Worm (Caenorhabditis elegans) whole organism, L1 larva: ENCODE data around the gene Y40B10A.9.
A peak's percentile ranks its signal among the peaks of the same experiment; 100 is the strongest.

Source experiments
- F16B12.6 ChIP-seq: fragments of 150-350 bp; optimal IDR thresholded peaks from 2 replicates; lab custom pipeline; 2014; ENCODE audit warnings: missing biosample characterization, missing genetic modification characterization
- Y116A8C.19 ChIP-seq: sonication (generic microtip); optimal IDR thresholded peaks from 2 replicates; lab custom pipeline; 2016; ENCODE audit warnings: missing compliant biosample characterization, missing genetic modification characterization, borderline replicate concordance
- alr-1 ChIP-seq: fragments of 200-800 bp; sonication (Bioruptor generic); optimal IDR thresholded peaks from 2 replicates; lab custom pipeline; 2018; ENCODE audit warnings: borderline replicate concordance, mild to moderate bottlenecking, missing genetic modification characterization, missing compliant biosample characterization
- blmp-1 ChIP-seq: fragments of 150-350 bp; optimal IDR thresholded peaks from 2 replicates; lab custom pipeline; 2014; ENCODE audit warnings: missing biosample characterization, missing genetic modification characterization
- ceh-63 ChIP-seq: fragments of 200-800 bp; sonication (Bioruptor generic); optimal IDR thresholded peaks from 2 replicates; lab custom pipeline; 2018; ENCODE audit warnings: mild to moderate bottlenecking, missing genetic modification characterization, missing compliant biosample characterization
- ceh-8 ChIP-seq: fragments of 200-800 bp; sonication (Bioruptor generic); optimal IDR thresholded peaks from 2 replicates; lab custom pipeline; 2018; ENCODE audit warnings: mild to moderate bottlenecking, missing genetic modification characterization, moderate library complexity, missing compliant biosample characterization
- ceh-90 ChIP-seq: sonication (generic microtip); optimal IDR thresholded peaks from 2 replicates; lab custom pipeline; 2016; ENCODE audit warnings: missing genetic modification characterization, missing compliant biosample characterization
- efl-1 ChIP-seq, 4 experiments: fragments of 150-350 bp; optimal IDR thresholded peaks in 3 of 4; peaks in 1 of 4; 1 replicate in 1 of 4; 2 replicates in 3 of 4; lab custom pipeline; 2014; ENCODE audit warnings: missing biosample characterization in 2 of 4, missing genetic modification characterization in 2 of 4, missing genetic modification reagents in 2 of 4
- efl-3 ChIP-seq: fragments of 200-800 bp; sonication (Bioruptor generic); optimal IDR thresholded peaks from 2 replicates; lab custom pipeline; 2018; ENCODE audit warnings: mild to moderate bottlenecking, missing genetic modification characterization, missing compliant biosample characterization
- egl-13 ChIP-seq: sonication (generic microtip); optimal IDR thresholded peaks from 2 replicates; lab custom pipeline; 2016; ENCODE audit warnings: missing genotype, missing genetic modification reagents, missing genetic modification characterization, missing compliant biosample characterization
- elt-2 ChIP-seq: sonication (generic microtip); optimal IDR thresholded peaks from 2 replicates; lab custom pipeline; 2016; ENCODE audit warnings: missing genetic modification characterization, mild to moderate bottlenecking, inconsistent platforms, missing compliant biosample characterization, missing genetic modification reagents
- fkh-10 ChIP-seq: sonication (generic microtip); optimal IDR thresholded peaks from 2 replicates; lab custom pipeline; 2017; ENCODE audit warnings: missing biosample characterization, missing genetic modification reagents, missing genetic modification characterization
- fkh-8 ChIP-seq: sonication (generic microtip); optimal IDR thresholded peaks from 2 replicates; lab custom pipeline; 2016; ENCODE audit warnings: mild to moderate bottlenecking, missing genetic modification characterization, missing compliant biosample characterization
- hlh-4 ChIP-seq: sonication (generic microtip); optimal IDR thresholded peaks from 2 replicates; lab custom pipeline; 2016; ENCODE audit warnings: mild to moderate bottlenecking, missing genetic modification characterization, missing compliant biosample characterization
- hpl-2 ChIP-seq: fragments of 150-350 bp; optimal IDR thresholded peaks from 2 replicates; lab custom pipeline; 2014; ENCODE audit warnings: missing biosample characterization, missing genetic modification reagents, missing genetic modification characterization
- irx-1 ChIP-seq: sonication (generic microtip); optimal IDR thresholded peaks from 2 replicates; lab custom pipeline; 2016; ENCODE audit warnings: missing genetic modification characterization, missing compliant biosample characterization
- isw-1 ChIP-seq: fragments of 200-800 bp; sonication (Bioruptor generic); IDR thresholded peaks from 2 replicates; pipeline ENCODE4 v1.3.6; 2022; ENCODE audit warnings: missing genetic modification characterization, missing compliant biosample characterization
- lin-13 ChIP-seq: fragments of 150-350 bp; optimal IDR thresholded peaks from 2 replicates; lab custom pipeline; 2014; ENCODE audit warnings: missing biosample characterization, missing genetic modification reagents, missing genetic modification characterization
- lin-15B ChIP-seq: fragments of 150-350 bp; sonication (generic microtip); optimal IDR thresholded peaks from 3 replicates; lab custom pipeline; 2014; ENCODE audit warnings: missing biosample characterization, missing genetic modification characterization
- lsy-2 ChIP-seq, 2 experiments: fragments of 150-350 bp; optimal IDR thresholded peaks; 2 replicates each; lab custom pipeline; 2014; ENCODE audit warnings: missing biosample characterization in 2 of 2, missing genetic modification characterization in 2 of 2
- mdl-1 ChIP-seq, 2 experiments: fragments of 150-350 bp; optimal IDR thresholded peaks; 2 replicates each; lab custom pipeline; 2014 to 2017; ENCODE audit warnings: missing biosample characterization in 2 of 2, missing genetic modification characterization in 2 of 2, inconsistent platforms in 1 of 2
- nhr-20 ChIP-seq: sonication (generic microtip); optimal IDR thresholded peaks from 2 replicates; lab custom pipeline; 2016; ENCODE audit warnings: mild to moderate bottlenecking, missing genetic modification characterization, missing compliant biosample characterization
- nhr-28 ChIP-seq: fragments of 150-350 bp; optimal IDR thresholded peaks from 2 replicates; lab custom pipeline; 2014; ENCODE audit warnings: missing biosample characterization, missing genetic modification characterization
- nhr-71 ChIP-seq: sonication (generic microtip); optimal IDR thresholded peaks from 2 replicates; lab custom pipeline; 2016; ENCODE audit warnings: mild to moderate bottlenecking, missing genetic modification characterization, moderate library complexity, missing compliant biosample characterization
- nhr-85 ChIP-seq: sonication (generic microtip); peaks from one replicate; lab custom pipeline; 2016; ENCODE audit warnings: missing genetic modification characterization, inconsistent platforms, missing compliant biosample characterization
- pax-3 ChIP-seq: fragments of 200-800 bp; sonication (Bioruptor generic); optimal IDR thresholded peaks from 2 replicates; lab custom pipeline; 2018; ENCODE audit warnings: mild to moderate bottlenecking, missing genetic modification characterization, moderate library complexity, missing compliant biosample characterization
- sup-37 ChIP-seq: fragments of 200-800 bp; sonication (Bioruptor generic); optimal IDR thresholded peaks from 2 replicates; lab custom pipeline; 2018; ENCODE audit warnings: mild to moderate bottlenecking, missing genetic modification characterization, missing compliant biosample characterization
- swsn-7 ChIP-seq: sonication (generic microtip); optimal IDR thresholded peaks from 2 replicates; lab custom pipeline; 2016; ENCODE audit warnings: missing genetic modification characterization, missing compliant biosample characterization
- tlp-1 ChIP-seq: fragments of 150-350 bp; optimal IDR thresholded peaks from 2 replicates; lab custom pipeline; 2014; ENCODE audit warnings: missing biosample characterization, missing genetic modification characterization
- unc-98 ChIP-seq: fragments of 200-800 bp; sonication (Bioruptor generic); IDR thresholded peaks from 2 replicates; pipeline ENCODE4 v1.3.6; 2022; ENCODE audit warnings: missing genetic modification characterization, missing compliant biosample characterization
- zag-1 ChIP-seq: fragments of 150-350 bp; optimal IDR thresholded peaks from 2 replicates; lab custom pipeline; 2014; ENCODE audit warnings: missing biosample characterization, missing genetic modification characterization
- ztf-11 ChIP-seq, 2 experiments: sonication (generic microtip); optimal IDR thresholded peaks; 2 replicates each; lab custom pipeline; 2016 to 2017; ENCODE audit warnings: missing genetic modification characterization in 2 of 2, missing biosample characterization in 1 of 2, missing compliant biosample characterization in 1 of 2
- ztf-4 ChIP-seq: fragments of 150-350 bp; optimal IDR thresholded peaks from 2 replicates; lab custom pipeline; 2014; ENCODE audit warnings: missing biosample characterization, missing genetic modification characterization

Y40B10A.9 gene

ce11 chrV:2072807-2073206, at the start of gene Y40B10A.9:
Gene Y40B10A.9 (minus strand): TSS chrV:2072907.
- no peak for TF ChIP-seq pax-3 (tag; lab: Kevin White, UChicago)
- no peak for TF ChIP-seq ceh-90 (tag; lab: Kevin White, UChicago)
- TF ChIP-seq nhr-71 (tag; lab: Kevin White, UChicago) = no peak
- TF ChIP-seq sup-37 (GFP tag; lab: Kevin White, UChicago) = no peak
- no peak for TF ChIP-seq swsn-7 (tag; lab: Kevin White, UChicago)

ce11 chrV:2121910-2122362, 49.2 kb upstream of the Y40B10A.9 start, which contains the start of gene F22F7.8:
Gene F22F7.8 (minus strand): TSS chrV:2121960.
- TF ChIP-seq elt-2 (no peak), ceh-63 (GFP tag; lab: Kevin White, UChicago) (no peak), zag-1 (tag; lab: Kevin White, UChicago) (no peak)

- TF ChIP-seq alr-1 (no peak), nhr-20 (tag; lab: Kevin White, UChicago) (no peak), tlp-1 (tag; lab: Kevin White, UChicago) (no peak), elt-2 (no peak), ceh-63 (GFP tag; lab: Kevin White, UChicago) (no peak), fkh-10 (GFP tag; lab: Kevin White, UChicago) (no peak), ztf-4 (no peak), ceh-8 (GFP tag; lab: Kevin White, UChicago) (no peak), egl-13 (tag; lab: Kevin White, UChicago) (no peak), mdl-1 (tag; optimal IDR thresholded peaks at IDR 0.05; lab: Kevin White, UChicago) (no peak), nhr-71 (tag; lab: Kevin White, UChicago) (no peak), ceh-90 (tag; lab: Kevin White, UChicago) (no peak), lin-13 (GFP tag; lab: Kevin White, UChicago) (no peak), nhr-28 (tag; lab: Kevin White, UChicago) (no peak), efl-3 (GFP tag; lab: Kevin White, UChicago) (no peak)
Measured at ce11 chrV:2119529-2119928, 46.8 kb upstream of the Y40B10A.9 start, which contains the start of gene F22F7.11. Gene F22F7.11 (plus strand): TSS chrV:2119829.

- no peak for TF ChIP-seq sup-37 (GFP tag; lab: Kevin White, UChicago)
- TF ChIP-seq F16B12.6 (tag; lab: Kevin White, UChicago) = no peak
- no peak for TF ChIP-seq ceh-90 (tag; lab: Kevin White, UChicago)
- no peak for TF ChIP-seq lin-15B
- TF ChIP-seq nhr-71 (tag; lab: Kevin White, UChicago) = no peak
- no peak for TF ChIP-seq isw-1 (GFP tag; lab: Robert Waterston, UW)
- TF ChIP-seq zag-1 (tag; lab: Kevin White, UChicago) = no peak
- no peak for TF ChIP-seq lsy-2 (tag; optimal IDR thresholded peaks at IDR 0.05; lab: Kevin White, UChicago)
- TF ChIP-seq irx-1 (tag; lab: Kevin White, UChicago) = no peak
- TF ChIP-seq hpl-2 = no peak
- TF ChIP-seq alr-1 = no peak
- no peak for TF ChIP-seq ceh-63 (GFP tag; lab: Kevin White, UChicago)
- TF ChIP-seq Y116A8C.19 = no peak
- no peak for TF ChIP-seq hlh-4 (tag; lab: Kevin White, UChicago)
- TF ChIP-seq fkh-8 (tag; lab: Kevin White, UChicago) = no peak
- TF ChIP-seq nhr-20 (tag; lab: Kevin White, UChicago) = no peak
- TF ChIP-seq unc-98 (GFP tag; lab: Robert Waterston, UW) = no peak
- no peak for TF ChIP-seq mdl-1 (tag; optimal IDR thresholded peaks at IDR 0.05; lab: Kevin White, UChicago)
- TF ChIP-seq nhr-85 (tag; lab: Kevin White, UChicago) = no peak
Measured at ce11 chrV:2118574-2118973, 45.9 kb upstream of the Y40B10A.9 start, which contains the start of gene bgnt-1.2. Gene bgnt-1.2 (minus strand): TSS chrV:2118674.

- TF ChIP-seq ztf-11 (tag; optimal IDR thresholded peaks at IDR 0.05; lab: Kevin White, UChicago) (no peak), nhr-71 (tag; lab: Kevin White, UChicago) (no peak), ceh-63 (GFP tag; lab: Kevin White, UChicago) (no peak), blmp-1 (tag; lab: Kevin White, UChicago) (peak; percentile 34), efl-1 (optimal IDR thresholded peaks at IDR 0.05; lab: Kevin White, UChicago) (no peak), efl-1 (GFP tag; optimal IDR thresholded peaks at IDR 0.05 in 1 of 2; lab: Kevin White, UChicago) (peak in 1 of 2 experiments; percentile 66), pax-3 (tag; lab: Kevin White, UChicago) (no peak), nhr-20 (tag; lab: Kevin White, UChicago) (no peak), mdl-1 (tag; optimal IDR thresholded peaks at IDR 0.05; lab: Kevin White, UChicago) (no peak), irx-1 (tag; lab: Kevin White, UChicago) (no peak)
- TF ChIP-seq, all 84 proteins: peak for 2
Measured at ce11 chrV:2110368-2110767, 37.7 kb upstream of the Y40B10A.9 start, which contains the start of gene F22F7.3. Gene F22F7.3 (plus strand): TSS chrV:2110668.
